Worm (Caenorhabditis elegans) whole organism, L2 larva: ENCODE data around the gene gst-9.
A peak's percentile ranks its signal among the peaks of the same experiment; 100 is the strongest.
"Not testable (repeated sequence)": the region's sequence is repeated elsewhere in the genome, so short reads cannot be mapped to it uniquely, and the experiment has no call there.

ENCODE experiments used
- C34F6.9 ChIP-seq: fragments of 150-350 bp; optimal IDR thresholded peaks from 2 replicates; lab custom pipeline; 2014; ENCODE audit warnings: missing biosample characterization, missing genetic modification characterization
- F13H6.1 ChIP-seq: sonication (generic microtip); optimal IDR thresholded peaks from 2 replicates; lab custom pipeline; 2016; ENCODE audit warnings: missing genetic modification characterization, missing compliant biosample characterization
- R02D3.7 ChIP-seq: fragments of 150-350 bp; optimal IDR thresholded peaks from 2 replicates; lab custom pipeline; 2014; ENCODE audit warnings: missing biosample characterization, missing genetic modification characterization
- Y55F3AM.14 ChIP-seq: fragments of 200-800 bp; sonication (Bioruptor generic); optimal IDR thresholded peaks from 2 replicates; lab custom pipeline; 2018; ENCODE audit warnings: mild to moderate bottlenecking, missing genetic modification characterization, missing compliant biosample characterization
- ZK546.5 ChIP-seq: sonication (generic microtip); optimal IDR thresholded peaks from 2 replicates; lab custom pipeline; 2017; ENCODE audit warnings: missing biosample characterization, missing genetic modification characterization
- alr-1 ChIP-seq: fragments of 150-350 bp; optimal IDR thresholded peaks from 2 replicates; lab custom pipeline; 2014; ENCODE audit warnings: missing biosample characterization, missing genetic modification characterization
- aly-2 ChIP-seq: fragments of 150-350 bp; optimal IDR thresholded peaks from 2 replicates; lab custom pipeline; 2014; ENCODE audit warnings: missing biosample characterization, missing genetic modification characterization
- ama-1 ChIP-seq: fragments of 150-350 bp; optimal IDR thresholded peaks from 2 replicates; lab custom pipeline; 2018; ENCODE audit warnings: inconsistent platforms
- blmp-1 ChIP-seq: sonication (generic microtip); optimal IDR thresholded peaks from 2 replicates; lab custom pipeline; 2017; ENCODE audit warnings: missing genetic modification characterization, mild to moderate bottlenecking, missing compliant biosample characterization, antibody characterized with exemption, moderate library complexity; ENCODE audit not compliant: insufficient read depth
- ceh-16 ChIP-seq: fragments of 150-350 bp; optimal IDR thresholded peaks from 2 replicates; lab custom pipeline; 2014; ENCODE audit warnings: missing biosample characterization, missing genetic modification characterization
- crh-2 ChIP-seq: sonication (generic microtip); optimal IDR thresholded peaks from 2 replicates; lab custom pipeline; 2017; ENCODE audit warnings: missing biosample characterization, missing genetic modification characterization
- dmd-4 ChIP-seq: sonication (generic microtip); optimal IDR thresholded peaks from 2 replicates; lab custom pipeline; 2017; ENCODE audit warnings: missing biosample characterization, missing genetic modification characterization
- egl-27 ChIP-seq: sonication (generic microtip); optimal IDR thresholded peaks from 3 replicates; lab custom pipeline; 2017; ENCODE audit warnings: missing biosample characterization, missing genetic modification reagents, missing genetic modification characterization
- elt-1 ChIP-seq: fragments of 150-350 bp; optimal IDR thresholded peaks from 2 replicates; lab custom pipeline; 2014; ENCODE audit warnings: missing biosample characterization, missing genetic modification characterization
- fos-1 ChIP-seq: fragments of 150-350 bp; optimal IDR thresholded peaks from 2 replicates; lab custom pipeline; 2014; ENCODE audit warnings: missing biosample characterization, missing genetic modification characterization
- gmeb-1 ChIP-seq: fragments of 150-350 bp; optimal IDR thresholded peaks from 2 replicates; lab custom pipeline; 2014; ENCODE audit warnings: missing biosample characterization, missing genetic modification characterization
- lin-11 ChIP-seq: fragments of 150-350 bp; sonication (generic microtip); optimal IDR thresholded peaks from 2 replicates; lab custom pipeline; 2014; ENCODE audit warnings: missing biosample characterization, missing genetic modification characterization, inconsistent platforms, mixed read lengths
- lin-13 ChIP-seq: fragments of 150-350 bp; optimal IDR thresholded peaks from 2 replicates; lab custom pipeline; 2014; ENCODE audit warnings: missing biosample characterization, missing genetic modification reagents, missing genetic modification characterization
- lin-39 ChIP-seq: fragments of 150-350 bp; optimal IDR thresholded peaks from 2 replicates; lab custom pipeline; 2014; ENCODE audit warnings: missing biosample characterization, missing genetic modification reagents, missing genetic modification characterization
- lsy-2 ChIP-seq, 2 experiments: fragments of 150-350 bp in 1 of 2; sonication (generic microtip) in 1 of 2; optimal IDR thresholded peaks; 2 replicates each; lab custom pipeline; 2014 to 2017; ENCODE audit warnings: missing biosample characterization in 2 of 2, missing genetic modification characterization in 2 of 2
- mab-5 ChIP-seq: fragments of 150-350 bp; optimal IDR thresholded peaks from 2 replicates; lab custom pipeline; 2014; ENCODE audit warnings: missing biosample characterization, missing genetic modification characterization
- mbf-1 ChIP-seq: sonication (generic microtip); optimal IDR thresholded peaks from 2 replicates; lab custom pipeline; 2017; ENCODE audit warnings: missing biosample characterization, missing genetic modification characterization
- mdl-1 ChIP-seq, 2 experiments: fragments of 150-350 bp in 1 of 2; sonication (generic microtip) in 1 of 2; optimal IDR thresholded peaks; 2 replicates each; lab custom pipeline; 2017; ENCODE audit warnings: missing biosample characterization in 2 of 2, missing genetic modification characterization in 2 of 2
- nhr-10 ChIP-seq: sonication (generic microtip); optimal IDR thresholded peaks from 2 replicates; lab custom pipeline; 2017; ENCODE audit warnings: missing biosample characterization, missing genetic modification characterization
- nhr-11 ChIP-seq: fragments of 150-350 bp; optimal IDR thresholded peaks from 2 replicates; lab custom pipeline; 2014; ENCODE audit warnings: missing biosample characterization, missing genetic modification characterization
- nhr-12 ChIP-seq: fragments of 150-350 bp; optimal IDR thresholded peaks from 2 replicates; lab custom pipeline; 2014; ENCODE audit warnings: missing biosample characterization, missing genetic modification characterization
- nhr-129 ChIP-seq: fragments of 150-350 bp; optimal IDR thresholded peaks from 2 replicates; lab custom pipeline; 2014; ENCODE audit warnings: missing biosample characterization, missing genetic modification characterization
- nhr-21 ChIP-seq: fragments of 150-350 bp; optimal IDR thresholded peaks from 2 replicates; lab custom pipeline; 2014; ENCODE audit warnings: missing biosample characterization, missing genetic modification characterization
- nhr-23 ChIP-seq: fragments of 150-350 bp; optimal IDR thresholded peaks from 2 replicates; lab custom pipeline; 2014; ENCODE audit warnings: missing biosample characterization, missing genetic modification reagents, missing genetic modification characterization
- nhr-237 ChIP-seq: fragments of 150-350 bp; optimal IDR thresholded peaks from 2 replicates; lab custom pipeline; 2014; ENCODE audit warnings: missing biosample characterization, missing genetic modification characterization
- nhr-6 ChIP-seq: fragments of 150-350 bp; optimal IDR thresholded peaks from 2 replicates; lab custom pipeline; 2014; ENCODE audit warnings: missing biosample characterization, missing genetic modification characterization
- peb-1 ChIP-seq: fragments of 150-350 bp; optimal IDR thresholded peaks from 2 replicates; lab custom pipeline; 2014; ENCODE audit warnings: missing biosample characterization, missing genetic modification characterization
- sem-4 ChIP-seq: fragments of 150-350 bp; optimal IDR thresholded peaks from 2 replicates; lab custom pipeline; 2014; ENCODE audit warnings: missing biosample characterization, missing genetic modification reagents, missing genetic modification characterization
- skn-1 ChIP-seq: sonication (generic microtip); optimal IDR thresholded peaks from 2 replicates; lab custom pipeline; 2017; ENCODE audit warnings: missing biosample characterization, missing genetic modification characterization
- sma-3 ChIP-seq: sonication (generic microtip); optimal IDR thresholded peaks from 2 replicates; lab custom pipeline; 2016; ENCODE audit warnings: missing genetic modification reagents, missing genetic modification characterization, missing compliant biosample characterization
- snpc-4 ChIP-seq: fragments of 150-350 bp; optimal IDR thresholded peaks from 2 replicates; lab custom pipeline; 2014; ENCODE audit warnings: missing biosample characterization, missing genetic modification characterization
- unc-39 ChIP-seq: fragments of 150-350 bp; optimal IDR thresholded peaks from 2 replicates; lab custom pipeline; 2014; ENCODE audit warnings: missing biosample characterization, missing genetic modification characterization
- unc-55 ChIP-seq: fragments of 150-350 bp; sonication (generic microtip); optimal IDR thresholded peaks from 3 replicates; lab custom pipeline; 2014; ENCODE audit warnings: missing biosample characterization, missing genetic modification reagents, missing genetic modification characterization
- unc-62 ChIP-seq: fragments of 150-350 bp; optimal IDR thresholded peaks from 2 replicates; lab custom pipeline; 2014; ENCODE audit warnings: missing biosample characterization, missing genetic modification reagents, missing genetic modification characterization
- zag-1 ChIP-seq: fragments of 150-350 bp; optimal IDR thresholded peaks from 2 replicates; lab custom pipeline; 2014; ENCODE audit warnings: missing biosample characterization, missing genetic modification characterization
- ztf-1 ChIP-seq: fragments of 200-800 bp; sonication (Bioruptor generic); conservative IDR thresholded peaks from 2 replicates; pipeline ENCODE4 v1.3.6; 2022; ENCODE audit warnings: missing genetic modification characterization, missing compliant biosample characterization
- ztf-11 ChIP-seq: sonication (generic microtip); optimal IDR thresholded peaks from 2 replicates; lab custom pipeline; 2017; ENCODE audit warnings: missing biosample characterization, missing genetic modification characterization
- ztf-4 ChIP-seq: fragments of 150-350 bp; optimal IDR thresholded peaks from 2 replicates; lab custom pipeline; 2014; ENCODE audit warnings: missing biosample characterization, missing genetic modification characterization

gst-9 gene

ce11 chrII:4898529-4898928 is 7.1 kb downstream of the gst-9 start, which contains the start of gene msp-32:
TSS of gene msp-32 (plus strand) at chrII:4898829.
- not testable (repeated sequence) for TF ChIP-seq C34F6.9, dmd-4, sem-4 (tag; lab: Kevin White, UChicago)

- TF ChIP-seq unc-55 (peak; percentile 70), lin-11 (tag; lab: Kevin White, UChicago) (no peak), mab-5 (tag; lab: Kevin White, UChicago) (no peak), elt-1 (no peak), ceh-16 (tag; lab: Kevin White, UChicago) (no peak), C34F6.9 (tag; lab: Kevin White, UChicago) (peak; percentile 67), peb-1 (no peak), nhr-6 (tag; lab: Kevin White, UChicago) (no peak), ama-1 (lab: Kevin White, UChicago) (peak; percentile 62), mbf-1 (tag; lab: Kevin White, UChicago) (no peak), nhr-129 (tag; lab: Kevin White, UChicago) (peak; percentile 2), skn-1 (no peak), crh-2 (peak; percentile 72), aly-2 (tag; lab: Kevin White, UChicago) (no peak), egl-27 (tag; lab: Kevin White, UChicago) (no peak), ZK546.5 (no peak), ztf-4 (peak; percentile 82), lin-39 (tag; lab: Kevin White, UChicago) (no peak), unc-62 (no peak), mdl-1 (tag; optimal IDR thresholded peaks at IDR 0.05; lab: Kevin White, UChicago) (no peak), lsy-2 (tag; optimal IDR thresholded peaks at IDR 0.05; lab: Kevin White, UChicago) (peak in 1 of 2 experiments; percentile 74), gmeb-1 (tag; lab: Kevin White, UChicago) (peak; percentile 15), lin-13 (GFP tag; lab: Kevin White, UChicago) (peak; percentile 16), nhr-21 (tag; lab: Kevin White, UChicago) (no peak), ztf-11 (tag; lab: Kevin White, UChicago) (no peak), fos-1 (tag; lab: Kevin White, UChicago) (no peak), sma-3 (GFP tag; lab: Kevin White, UChicago) (no peak)
Measured at ce11 chrII:4902035-4902434, 10.7 kb downstream of the gst-9 start, which contains the start of gene R05F9.9. TSS of gene R05F9.9 (minus strand) at chrII:4902100.

DNA sequence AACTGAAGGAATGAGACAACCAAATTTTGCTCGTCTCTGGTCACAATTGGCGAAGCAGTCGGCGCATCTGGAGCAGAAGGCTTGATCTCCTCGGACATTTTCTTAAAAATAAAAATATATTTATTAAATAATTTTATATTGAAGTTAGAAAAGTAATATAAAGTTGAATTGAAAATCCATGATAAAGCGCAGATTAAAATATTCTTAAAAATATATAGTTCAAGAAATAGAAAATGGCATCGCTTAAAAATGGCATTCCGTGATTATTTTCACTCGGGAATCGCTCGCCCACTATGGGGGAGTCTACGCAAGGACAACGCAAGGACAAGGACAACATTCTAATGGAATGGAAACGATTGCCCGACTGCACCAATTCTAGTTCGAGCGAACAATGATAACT is 12.3 kb downstream of the gst-9 start, which contains the start of gene sgt-1:
Gene sgt-1, minus strand, starts transcription at position 101 of the 400 bp plus-strand sequence.
- not testable (repeated sequence) for TF ChIP-seq elt-1; unc-39 (tag; lab: Kevin White, UChicago); sem-4 (tag; lab: Kevin White, UChicago)

- TF ChIP-seq lin-13 (GFP tag; lab: Kevin White, UChicago) (peak; percentile 58), snpc-4 (tag; lab: Kevin White, UChicago) (peak; percentile 64), lin-39 (tag; lab: Kevin White, UChicago) (no peak), mab-5 (tag; lab: Kevin White, UChicago) (peak; percentile 25), ama-1 (lab: Kevin White, UChicago) (peak; percentile 59), sem-4 (tag; lab: Kevin White, UChicago) (peak; percentile 43), skn-1 (no peak), nhr-6 (tag; lab: Kevin White, UChicago) (peak; percentile 6), zag-1 (tag; lab: Kevin White, UChicago) (peak; percentile 51), nhr-10 (tag; lab: Kevin White, UChicago) (no peak), elt-1 (no peak), lsy-2 (tag; optimal IDR thresholded peaks at IDR 0.05; lab: Kevin White, UChicago) (peak in 1 of 2 experiments; percentile 83), ztf-11 (tag; lab: Kevin White, UChicago) (no peak), egl-27 (tag; lab: Kevin White, UChicago) (no peak), peb-1 (no peak), C34F6.9 (tag; lab: Kevin White, UChicago) (peak; percentile 92), nhr-237 (tag; lab: Kevin White, UChicago) (no peak), gmeb-1 (tag; lab: Kevin White, UChicago) (peak; percentile 71), fos-1 (tag; lab: Kevin White, UChicago) (peak; percentile 71), crh-2 (peak; percentile 87), lin-11 (tag; lab: Kevin White, UChicago) (peak; percentile 41), ZK546.5 (no peak), nhr-23 (tag; lab: Kevin White, UChicago) (no peak), mdl-1 (tag; optimal IDR thresholded peaks at IDR 0.05; lab: Kevin White, UChicago) (peak; percentile 38 to 59), nhr-21 (tag; lab: Kevin White, UChicago) (peak; percentile 31), nhr-11 (tag; lab: Kevin White, UChicago) (no peak), ceh-16 (tag; lab: Kevin White, UChicago) (no peak), alr-1 (tag; lab: Kevin White, UChicago) (no peak), sma-3 (GFP tag; lab: Kevin White, UChicago) (no peak), ztf-1 (no peak), F13H6.1 (tag; lab: Kevin White, UChicago) (peak; percentile 76), blmp-1 (tag; lab: Kevin White, UChicago) (no peak), nhr-12 (tag; lab: Kevin White, UChicago) (no peak), unc-62 (no peak), ztf-4 (peak; percentile 39), nhr-129 (tag; lab: Kevin White, UChicago) (peak; percentile 89), unc-39 (tag; lab: Kevin White, UChicago) (no peak), dmd-4 (tag; lab: Kevin White, UChicago) (no peak), R02D3.7 (tag; lab: Kevin White, UChicago) (no peak), Y55F3AM.14 (GFP tag; lab: Kevin White, UChicago) (no peak)
Measured at ce11 chrII:4904277-4904676, 12.9 kb downstream of the gst-9 start.
